Fruit fly (Drosophila melanogaster): ENCODE data around the gene HisCl1.

DNA sequence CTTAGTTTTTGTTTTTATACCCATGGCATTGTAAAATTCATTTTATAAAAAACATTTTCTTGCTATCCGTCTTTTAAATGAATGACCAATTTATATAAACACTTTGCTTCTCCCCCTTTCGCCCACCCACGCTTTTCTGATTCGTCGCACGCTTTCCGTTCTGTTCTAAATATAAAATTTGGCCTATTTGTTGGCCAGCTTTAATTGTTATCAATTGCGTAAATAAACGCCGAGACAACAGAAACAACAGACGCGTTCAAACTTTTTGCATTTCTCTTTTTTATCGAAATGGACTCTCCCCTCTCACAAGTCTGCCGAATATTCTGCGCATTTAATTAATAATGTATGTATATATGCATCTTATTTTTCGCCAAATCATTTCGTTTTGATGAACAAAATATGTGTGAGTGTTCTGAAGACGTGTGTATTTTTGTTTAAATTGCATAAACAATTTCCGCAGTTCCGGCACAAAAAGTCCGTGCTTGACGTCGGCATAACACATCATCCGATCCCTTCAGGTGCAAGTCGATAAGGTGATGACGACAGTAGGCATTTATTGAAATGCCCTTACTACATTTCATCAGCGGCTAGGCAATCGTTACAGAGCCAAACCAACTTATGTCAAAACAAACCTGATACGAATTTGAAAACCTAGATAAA, 29.6 kb upstream of the HisCl1 start:
- TF ChIP-seq CG8478 (optimal IDR thresholded peaks at IDR 0.05) (no peak), CTCF (optimal IDR thresholded peaks at IDR 0.05) (no peak)

All from S2 (cell line).